Worm (Caenorhabditis elegans): ENCODE measurements around the gene K02E2.6.

DNA sequence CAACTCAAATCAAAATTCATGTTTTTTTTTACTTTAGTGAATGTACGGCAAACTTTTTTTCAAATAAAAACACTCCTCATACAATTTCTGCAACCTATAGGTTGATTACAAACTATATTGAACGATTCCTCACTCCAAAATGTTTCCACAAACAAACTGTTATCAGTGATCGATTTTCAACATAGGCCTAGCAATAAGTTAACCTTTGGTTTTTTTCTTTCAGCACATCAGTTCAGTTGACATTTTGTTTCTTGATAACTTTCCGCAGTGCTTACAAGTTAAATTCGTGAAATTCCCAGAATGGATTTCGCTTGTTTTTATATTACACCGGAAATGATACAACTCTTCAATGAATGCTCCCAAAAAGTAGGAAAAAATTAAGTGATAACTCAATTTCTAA, 7.1 kb downstream of the K02E2.6 start, which contains the start of gene F53H2.1:
- TF ChIP-seq nhr-12 (tag; optimal IDR thresholded peaks at IDR 0.05), result no peak
- TF ChIP-seq cnd-1 (tag; optimal IDR thresholded peaks at IDR 0.05), result no peak
- no peak for TF ChIP-seq unc-62 (GFP tag; optimal IDR thresholded peaks at IDR 0.05)
- TF ChIP-seq lsy-2 (tag; optimal IDR thresholded peaks at IDR 0.05), result no peak
- no peak for TF ChIP-seq nhr-28 (tag; optimal IDR thresholded peaks at IDR 0.05)

Measured in whole organism, mixed stage, embryonic.